Worm (Caenorhabditis elegans) whole organism, early embryonic: ENCODE results near the gene Y73B6BL.288.

Experiments used
- B0310.2 ChIP-seq: sonication (generic microtip); optimal IDR thresholded peaks from 2 replicates; lab custom pipeline; 2016; ENCODE audit warnings: mild to moderate bottlenecking, missing genetic modification characterization, missing compliant biosample characterization
- F13C5.2 ChIP-seq: sonication (generic microtip); optimal IDR thresholded peaks from 2 replicates; lab custom pipeline; 2017; ENCODE audit warnings: mild to moderate bottlenecking, missing genetic modification characterization, inconsistent platforms, missing compliant biosample characterization
- aly-1 ChIP-seq: sonication (generic microtip); optimal IDR thresholded peaks from 2 replicates; lab custom pipeline; 2016; ENCODE audit warnings: missing genetic modification characterization, missing compliant biosample characterization
- ama-1 ChIP-seq: fragments of 150-350 bp; optimal IDR thresholded peaks from 2 replicates; lab custom pipeline; 2014
- hmbx-1 ChIP-seq: sonication (generic microtip); optimal IDR thresholded peaks from 2 replicates; lab custom pipeline; 2016; ENCODE audit warnings: mild to moderate bottlenecking, missing genetic modification characterization, missing compliant biosample characterization
- hmg-4 ChIP-seq: fragments of 200-800 bp; sonication (Bioruptor generic); optimal IDR thresholded peaks from 2 replicates; lab custom pipeline; 2018; ENCODE audit warnings: mild to moderate bottlenecking, missing genetic modification characterization, missing compliant biosample characterization
- hnd-1 ChIP-seq: sonication (generic microtip); optimal IDR thresholded peaks from 2 replicates; lab custom pipeline; 2016; ENCODE audit warnings: missing genetic modification characterization, missing compliant biosample characterization
- pes-1 ChIP-seq: fragments of 200-800 bp; sonication (Bioruptor generic); IDR thresholded peaks from 2 replicates; pipeline ENCODE4 v1.3.6; 2022; ENCODE audit warnings: missing genetic modification reagents, missing genetic modification characterization, missing compliant biosample characterization
- sea-1 ChIP-seq: fragments of 200-800 bp; sonication (Bioruptor generic); conservative IDR thresholded peaks from 2 replicates; pipeline ENCODE4 v1.3.6; 2022; ENCODE audit warnings: missing genetic modification characterization, missing compliant biosample characterization
- tbx-37 ChIP-seq: fragments of 200-800 bp; sonication (Bioruptor generic); conservative IDR thresholded peaks from 2 replicates; pipeline ENCODE4 v1.3.6; 2022; ENCODE audit warnings: missing genetic modification reagents, missing genetic modification characterization, missing compliant biosample characterization
- tra-4 ChIP-seq: sonication (generic microtip); optimal IDR thresholded peaks from 2 replicates; lab custom pipeline; 2017; ENCODE audit warnings: missing genetic modification characterization, missing compliant biosample characterization

ce11 chrIV:6327363-6328015, 14.8 kb downstream of the Y73B6BL.288 start:
- no peak for TF ChIP-seq pes-1 (GFP tag; lab: Robert Waterston, UW)
- TF ChIP-seq aly-1: no peak
- TF ChIP-seq hnd-1 (tag; lab: Kevin White, UChicago): no peak
- no peak for TF ChIP-seq hmg-4 (GFP tag; lab: Kevin White, UChicago)
- no peak for TF ChIP-seq tra-4
- TF ChIP-seq B0310.2: no peak
- no peak for TF ChIP-seq ama-1
- no peak for TF ChIP-seq tbx-37 (GFP tag; lab: Robert Waterston, UW)
- TF ChIP-seq F13C5.2 (tag; lab: Kevin White, UChicago): no peak
- TF ChIP-seq sea-1 (GFP tag; lab: Robert Waterston, UW): no peak
- TF ChIP-seq hmbx-1: no peak
